Fruit fly (Drosophila melanogaster): ENCODE results near the gene CG17111.

CG17111 gene

dm6 chr3R:23067209-23067826 is at the start of gene CG17111:
Gene CG17111 (minus strand): TSS chr3R:23067259.
- no peak for TF ChIP-seq Sin3A (optimal IDR thresholded peaks at IDR 0.05)
- TF ChIP-seq insv (optimal IDR thresholded peaks at IDR 0.05), result no peak
- TF ChIP-seq ttk (optimal IDR thresholded peaks at IDR 0.05), result no peak
- no peak for TF ChIP-seq psq (optimal IDR thresholded peaks at IDR 0.05)
- TF ChIP-seq h (optimal IDR thresholded peaks at IDR 0.05), result no peak
- no peak for TF ChIP-seq Myc (optimal IDR thresholded peaks at IDR 0.05)

- TF ChIP-seq h (optimal IDR thresholded peaks at IDR 0.05), result no peak
- TF ChIP-seq Sin3A (optimal IDR thresholded peaks at IDR 0.05), result no peak
- no peak for TF ChIP-seq psq (optimal IDR thresholded peaks at IDR 0.05)
- no peak for TF ChIP-seq Myc (optimal IDR thresholded peaks at IDR 0.05)
- no peak for TF ChIP-seq insv (optimal IDR thresholded peaks at IDR 0.05)
- TF ChIP-seq ttk (optimal IDR thresholded peaks at IDR 0.05), result no peak
Measured at dm6 chr3R:23112680-23113362, 45.8 kb upstream of the CG17111 start, which contains the start of gene Cow. Gene Cow (minus strand): TSS chr3R:23112730.

- TF ChIP-seq insv (optimal IDR thresholded peaks at IDR 0.05) (no peak), psq (optimal IDR thresholded peaks at IDR 0.05) (no peak), ttk (optimal IDR thresholded peaks at IDR 0.05) (no peak), Myc (optimal IDR thresholded peaks at IDR 0.05) (no peak), h (optimal IDR thresholded peaks at IDR 0.05) (no peak), Sin3A (optimal IDR thresholded peaks at IDR 0.05) (no peak)
Measured at dm6 chr3R:23110724-23111123, 43.7 kb upstream of the CG17111 start.

dm6 chr3R:23099233-23099632 is 32.2 kb upstream of the CG17111 start, which contains the start of gene CG6738:
Gene CG6738 (plus strand): TSS chr3R:23099533.
- TF ChIP-seq Sin3A (optimal IDR thresholded peaks at IDR 0.05), result no peak
- no peak for TF ChIP-seq insv (optimal IDR thresholded peaks at IDR 0.05)
- TF ChIP-seq h (optimal IDR thresholded peaks at IDR 0.05), result no peak
- TF ChIP-seq psq (optimal IDR thresholded peaks at IDR 0.05), result no peak
- TF ChIP-seq ttk (optimal IDR thresholded peaks at IDR 0.05), result no peak
- no peak for TF ChIP-seq Myc (optimal IDR thresholded peaks at IDR 0.05)

- TF ChIP-seq h (optimal IDR thresholded peaks at IDR 0.05) (no peak), Sin3A (optimal IDR thresholded peaks at IDR 0.05) (no peak), Myc (optimal IDR thresholded peaks at IDR 0.05) (no peak), ttk (optimal IDR thresholded peaks at IDR 0.05) (no peak), insv (optimal IDR thresholded peaks at IDR 0.05) (no peak), psq (optimal IDR thresholded peaks at IDR 0.05) (no peak)
Measured at dm6 chr3R:23097197-23097809, 30.2 kb upstream of the CG17111 start, which contains the start of gene CG6733. Gene CG6733 (plus strand): TSS chr3R:23097728.

dm6 chr3R:23095346-23095745 is 28.3 kb upstream of the CG17111 start, which contains the start of gene CG17109:
Gene CG17109 (plus strand): TSS chr3R:23095690.
- TF ChIP-seq Sin3A (optimal IDR thresholded peaks at IDR 0.05) (no peak), ttk (optimal IDR thresholded peaks at IDR 0.05) (no peak)

dm6 chr3R:23091586-23092228 is 24.6 kb upstream of the CG17111 start, which contains the start of the genes CG17110 and CG6726:
Gene CG17110 (plus strand): TSS chr3R:23091724.
Gene CG6726 (plus strand): TSS chr3R:23091724.
- TF ChIP-seq h (optimal IDR thresholded peaks at IDR 0.05) (no peak), Sin3A (optimal IDR thresholded peaks at IDR 0.05) (no peak), psq (optimal IDR thresholded peaks at IDR 0.05) (no peak), Myc (optimal IDR thresholded peaks at IDR 0.05) (no peak), ttk (optimal IDR thresholded peaks at IDR 0.05) (no peak), insv (optimal IDR thresholded peaks at IDR 0.05) (no peak)

dm6 chr3R:23088252-23088651 is 21.2 kb upstream of the CG17111 start:
- no peak for TF ChIP-seq Sin3A (optimal IDR thresholded peaks at IDR 0.05)
- no peak for TF ChIP-seq Myc (optimal IDR thresholded peaks at IDR 0.05)
- TF ChIP-seq psq (optimal IDR thresholded peaks at IDR 0.05), result no peak
- no peak for TF ChIP-seq insv (optimal IDR thresholded peaks at IDR 0.05)
- TF ChIP-seq ttk (optimal IDR thresholded peaks at IDR 0.05), result no peak
- TF ChIP-seq h (optimal IDR thresholded peaks at IDR 0.05), result no peak

dm6 chr3R:23081265-23081664 is 14.2 kb upstream of the CG17111 start:
- no peak for TF ChIP-seq h (optimal IDR thresholded peaks at IDR 0.05)
- no peak for TF ChIP-seq psq (optimal IDR thresholded peaks at IDR 0.05)
- no peak for TF ChIP-seq ttk (optimal IDR thresholded peaks at IDR 0.05)
- TF ChIP-seq Myc (optimal IDR thresholded peaks at IDR 0.05), result no peak
- TF ChIP-seq insv (optimal IDR thresholded peaks at IDR 0.05), result no peak
- no peak for TF ChIP-seq Sin3A (optimal IDR thresholded peaks at IDR 0.05)

- TF ChIP-seq insv (optimal IDR thresholded peaks at IDR 0.05) (no peak), ttk (optimal IDR thresholded peaks at IDR 0.05) (no peak)
Measured at dm6 chr3R:23074480-23074879, 7.4 kb upstream of the CG17111 start.

- TF ChIP-seq Sin3A (optimal IDR thresholded peaks at IDR 0.05), result no peak
- no peak for TF ChIP-seq ttk (optimal IDR thresholded peaks at IDR 0.05)
- no peak for TF ChIP-seq psq (optimal IDR thresholded peaks at IDR 0.05)
- no peak for TF ChIP-seq Myc (optimal IDR thresholded peaks at IDR 0.05)
- no peak for TF ChIP-seq h (optimal IDR thresholded peaks at IDR 0.05)
- no peak for TF ChIP-seq insv (optimal IDR thresholded peaks at IDR 0.05)
Measured at dm6 chr3R:23061209-23061608, 5.8 kb downstream of the CG17111 start, which contains the start of the genes sav and Ublcp1. Gene sav (minus strand): TSS chr3R:23061304. Gene Ublcp1 (plus strand): TSS chr3R:23061493.

- TF ChIP-seq ttk (optimal IDR thresholded peaks at IDR 0.05) (peak; percentile 92), insv (optimal IDR thresholded peaks at IDR 0.05) (no peak)
Measured at dm6 chr3R:23060166-23060565, 6.9 kb downstream of the CG17111 start.
